Worm (Caenorhabditis elegans) whole organism, L4 larva: ENCODE data around the gene F47B8.14.

Source experiments
- mxl-2 ChIP-seq: fragments of 200-800 bp; sonication (Bioruptor generic); conservative IDR thresholded peaks from 2 replicates; pipeline ENCODE4 v1.3.6; 2022; ENCODE audit warnings: missing genetic modification reagents, missing genetic modification characterization, missing compliant biosample characterization
- nhr-76 ChIP-seq: fragments of 150-350 bp; optimal IDR thresholded peaks from 2 replicates; lab custom pipeline; 2014; ENCODE audit warnings: missing biosample characterization, missing genetic modification characterization
- pqm-1 ChIP-seq: sonication (generic microtip); optimal IDR thresholded peaks from 2 replicates; lab custom pipeline; 2017; ENCODE audit warnings: missing biosample characterization, missing genetic modification characterization
- unc-62 ChIP-seq, 3 experiments: fragments of 150-350 bp in 1 of 3; sonication (generic microtip); optimal IDR thresholded peaks in 2 of 3; peaks in 1 of 3; 1 replicate in 1 of 3; 2 replicates in 2 of 3; lab custom pipeline; 2014 to 2017; ENCODE audit warnings: missing biosample characterization in 3 of 3, missing genetic modification characterization in 3 of 3, missing genetic modification reagents in 3 of 3, missing genotype in 1 of 3

ce11 chrV:14331477-14331876, 11.1 kb downstream of the F47B8.14 start, which contains the start of gene F47B8.8:
- TF ChIP-seq pqm-1 (tag; lab: Kevin White, UChicago) (no peak), nhr-76 (no peak), unc-62 (GFP tag; optimal IDR thresholded peaks at IDR 0.05 in 1 of 2; lab: Kevin White, UChicago) (no peak), unc-62 (tag; optimal IDR thresholded peaks at IDR 0.05; lab: Kevin White, UChicago) (no peak), mxl-2 (GFP tag; lab: Robert Waterston, UW) (no peak)
